Worm (Caenorhabditis elegans) whole organism, early embryonic: Measurements from ENCODE around the gene C49A9.9.

Experiments
- ama-1 ChIP-seq: fragments of 150-350 bp; optimal IDR thresholded peaks from 2 replicates; lab custom pipeline; 2014
- hmbx-1 ChIP-seq: sonication (generic microtip); optimal IDR thresholded peaks from 2 replicates; lab custom pipeline; 2016; ENCODE audit warnings: mild to moderate bottlenecking, missing genetic modification characterization, missing compliant biosample characterization

ce11 chrIV:6213403-6213802 lies 3.8 kb upstream of the C49A9.9 start, which contains the start of gene C49A9.5:
- TF ChIP-seq ama-1 (lab: Kevin White, UChicago), result no peak
- TF ChIP-seq hmbx-1, result no peak
